Fruit fly (Drosophila melanogaster): ENCODE data around the gene CG1532.

Gene CG1532

DNA sequence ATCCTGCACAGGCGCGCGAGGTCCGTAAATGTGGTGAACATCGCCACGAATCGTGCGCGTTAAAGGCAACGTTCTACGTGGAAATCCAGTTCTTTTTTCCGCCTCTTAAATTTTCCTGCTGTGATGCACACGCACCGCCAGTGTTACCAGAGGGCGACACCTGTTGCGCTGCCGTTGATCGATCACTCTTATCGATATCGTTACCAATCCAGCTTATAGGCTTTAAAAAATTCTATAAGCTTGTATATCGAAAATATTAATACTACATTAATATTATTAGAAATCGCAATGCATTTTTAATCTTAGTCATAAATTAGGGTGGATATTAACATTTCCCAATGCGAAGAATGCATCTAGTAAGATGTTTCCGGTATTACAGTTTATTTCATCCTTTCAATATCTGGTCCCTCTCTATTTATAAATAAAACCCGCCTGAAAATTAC is 3.7 kb upstream of the CG1532 start, which contains the start of gene CG1529:
Gene CG1529 (minus strand): TSS at position 132 of the 443 bp plus-strand sequence.
- TF ChIP-seq Eip78C (GFP tag) = peak; percentile 62
- no peak for TF ChIP-seq cyc (GFP tag; optimal IDR thresholded peaks at IDR 0.05)

DNA sequence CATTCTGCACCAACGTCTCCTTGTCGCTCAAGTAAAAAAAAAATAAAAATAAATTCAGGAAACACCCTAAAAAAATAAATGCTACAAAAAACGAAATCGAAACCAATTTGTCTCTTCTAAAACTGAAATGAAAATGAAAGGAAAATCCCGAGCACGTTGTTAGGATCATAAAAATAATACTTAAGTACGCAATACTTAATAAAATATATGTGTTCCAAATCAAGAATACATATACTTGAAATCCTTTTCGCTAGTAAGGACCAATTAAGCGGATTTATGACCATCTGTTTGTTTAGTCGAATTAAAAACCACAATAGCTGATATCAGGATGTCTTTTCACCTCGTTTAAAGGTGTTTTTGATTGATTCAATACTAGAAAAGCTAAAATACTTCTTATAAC is 2.4 kb downstream of the CG1532 start, which contains the start of gene r-cup:
Gene r-cup (minus strand): TSS at position 101 of the 400 bp plus-strand sequence.
- TF ChIP-seq CG4318 (GFP tag; optimal IDR thresholded peaks at IDR 0.05) (no peak), CG1621 (tag; optimal IDR thresholded peaks at IDR 0.05) (no peak), ss (GFP tag; optimal IDR thresholded peaks at IDR 0.05) (no peak), topi (GFP tag; optimal IDR thresholded peaks at IDR 0.05) (no peak)

DNA sequence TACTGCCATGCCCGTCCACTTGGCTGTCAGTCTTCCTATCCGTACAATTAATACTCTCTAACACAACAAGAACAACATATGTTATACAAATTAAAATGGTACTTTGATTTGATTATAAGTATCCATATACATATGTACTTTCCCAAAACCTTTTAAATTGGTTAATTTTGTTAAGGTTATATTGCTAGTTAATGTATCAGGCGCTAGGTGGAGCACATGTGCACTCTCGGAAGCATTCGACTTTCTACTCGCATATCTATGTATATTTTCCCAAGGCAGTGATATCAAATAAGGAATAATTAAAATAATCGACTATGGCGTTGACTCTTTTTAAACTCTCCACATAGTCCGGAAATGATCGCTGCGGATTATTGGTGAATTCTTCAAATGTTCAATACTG is 10.6 kb downstream of the CG1532 start:
- TF ChIP-seq CG6792 (GFP tag; optimal IDR thresholded peaks at IDR 0.05) = no peak
- no peak for TF ChIP-seq CG3919 (GFP tag; optimal IDR thresholded peaks at IDR 0.05)
- no peak for TF ChIP-seq CG6163 (GFP tag; IDR thresholded peaks at IDR 0.05)
- TF ChIP-seq achi (GFP tag; optimal IDR thresholded peaks at IDR 0.05) = no peak
- TF ChIP-seq dsx (GFP tag; optimal IDR thresholded peaks at IDR 0.05; ENCODE audit: poor library complexity, severe bottlenecking) = no peak
- TF ChIP-seq CG10669 (GFP tag; optimal IDR thresholded peaks at IDR 0.05) = no peak
- TF ChIP-seq eg (GFP tag; IDR thresholded peaks at IDR 0.05) = no peak
- TF ChIP-seq CG34406 (GFP tag; optimal IDR thresholded peaks at IDR 0.05) = no peak
- TF ChIP-seq CG10631 (GFP tag; optimal IDR thresholded peaks at IDR 0.05) = no peak
- no peak for TF ChIP-seq CG11294 (GFP tag; IDR thresholded peaks at IDR 0.05)
- no peak for TF ChIP-seq cyc (GFP tag; optimal IDR thresholded peaks at IDR 0.05)
- no peak for TF ChIP-seq CG1621 (tag; optimal IDR thresholded peaks at IDR 0.05)

DNA sequence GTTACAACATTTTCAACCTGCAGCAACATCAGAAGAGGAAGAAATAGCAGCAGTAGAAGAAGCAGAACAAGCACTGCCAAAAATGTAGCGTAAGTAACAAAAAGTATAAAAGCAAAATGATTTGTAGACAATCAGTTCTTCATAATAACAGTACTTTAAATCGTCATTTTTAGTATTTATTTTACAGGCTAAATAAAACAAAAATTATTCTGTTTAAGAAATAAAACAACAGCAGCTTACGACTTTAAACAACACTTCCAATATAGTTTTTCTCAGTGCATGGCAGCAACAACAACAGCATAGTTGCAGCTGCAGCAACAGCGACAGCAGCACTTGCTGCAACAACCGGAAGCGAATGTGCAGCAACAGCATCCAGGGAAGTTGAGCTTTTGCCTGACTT is 17.6 kb downstream of the CG1532 start:
- no peak for TF ChIP-seq spab (GFP tag; optimal IDR thresholded peaks at IDR 0.05)
- peak; percentile 45 for TF ChIP-seq CG3919 (GFP tag; optimal IDR thresholded peaks at IDR 0.05)
- TF ChIP-seq CG11294 (GFP tag; IDR thresholded peaks at IDR 0.05) = no peak
- peak; percentile 8 for TF ChIP-seq CG34406 (GFP tag; optimal IDR thresholded peaks at IDR 0.05)
- TF ChIP-seq eg (GFP tag; IDR thresholded peaks at IDR 0.05) = no peak
- no peak for TF ChIP-seq Eip78C (GFP tag)
- no peak for TF ChIP-seq CG16779 (tag; optimal IDR thresholded peaks at IDR 0.05)
- no peak for TF ChIP-seq Eip93F (GFP tag; optimal IDR thresholded peaks at IDR 0.05)
- TF ChIP-seq CG4318 (GFP tag; optimal IDR thresholded peaks at IDR 0.05) = peak; percentile 19
- peak; percentile 34 for TF ChIP-seq CG6276 (GFP tag; optimal IDR thresholded peaks at IDR 0.05)
- no peak for TF ChIP-seq topi (GFP tag; optimal IDR thresholded peaks at IDR 0.05)
- no peak for TF ChIP-seq Sox15 (GFP tag; optimal IDR thresholded peaks at IDR 0.05)
- TF ChIP-seq Blimp-1 (GFP tag; optimal IDR thresholded peaks at IDR 0.05) = no peak
- TF ChIP-seq pdm3 (GFP tag; optimal IDR thresholded peaks at IDR 0.05) = peak; percentile 30
- TF ChIP-seq cyc (GFP tag; optimal IDR thresholded peaks at IDR 0.05) = peak; percentile 13
- no peak for TF ChIP-seq CG1621 (tag; optimal IDR thresholded peaks at IDR 0.05)
- no peak for TF ChIP-seq Sox14 (GFP tag; optimal IDR thresholded peaks at IDR 0.05)
- TF ChIP-seq CG6163 (GFP tag; IDR thresholded peaks at IDR 0.05) = 0 out of 3 replicates have a peak, but pooled peaks have one; percentile 27
- no peak for TF ChIP-seq CG31627 (GFP tag; optimal IDR thresholded peaks at IDR 0.05)
- no peak for TF ChIP-seq CG3032 (tag; optimal IDR thresholded peaks at IDR 0.05)
- no peak for TF ChIP-seq Met (GFP tag; optimal IDR thresholded peaks at IDR 0.05)
- peak; percentile 22 for TF ChIP-seq Eip75B (GFP tag; optimal IDR thresholded peaks at IDR 0.05)
- TF ChIP-seq salr (GFP tag; optimal IDR thresholded peaks at IDR 0.05) = no peak
- TF ChIP-seq svp (GFP tag) = peak; percentile 29
- no peak for TF ChIP-seq CG6854 (GFP tag; optimal IDR thresholded peaks at IDR 0.05)
- peak; percentile 9 for TF ChIP-seq acj6 (GFP tag; optimal IDR thresholded peaks at IDR 0.05)
- no peak for TF ChIP-seq CG8319 (GFP tag; optimal IDR thresholded peaks at IDR 0.05)
- no peak for TF ChIP-seq Smox (GFP tag; optimal IDR thresholded peaks at IDR 0.05)
- no peak for TF ChIP-seq Hr38 (GFP tag; optimal IDR thresholded peaks at IDR 0.05)
- no peak for TF ChIP-seq CG6792 (GFP tag; optimal IDR thresholded peaks at IDR 0.05)
- TF ChIP-seq CG32006 (GFP tag; optimal IDR thresholded peaks at IDR 0.05) = peak; percentile 57
- TF ChIP-seq achi (GFP tag; optimal IDR thresholded peaks at IDR 0.05) = peak; percentile 10
- no peak for TF ChIP-seq Sox102F (GFP tag; optimal IDR thresholded peaks at IDR 0.05)
- peak; percentile 40 for TF ChIP-seq CG10631 (GFP tag; optimal IDR thresholded peaks at IDR 0.05)
- TF ChIP-seq CG8119 (GFP tag; IDR thresholded peaks at IDR 0.05) = peak; percentile 38; the same call in 1 of the 3 replicates
- no peak for TF ChIP-seq CG6808 (GFP tag; optimal IDR thresholded peaks at IDR 0.05)
- TF ChIP-seq fkh (GFP tag; optimal IDR thresholded peaks at IDR 0.05) = no peak
- no peak for TF ChIP-seq Gug (GFP tag; IDR thresholded peaks at IDR 0.05)
- TF ChIP-seq Hr39 (GFP tag; optimal IDR thresholded peaks at IDR 0.05) = no peak
- no peak for TF ChIP-seq dsx (GFP tag; optimal IDR thresholded peaks at IDR 0.05; ENCODE audit: poor library complexity, severe bottlenecking)
- TF ChIP-seq OdsH (GFP tag; optimal IDR thresholded peaks at IDR 0.05) = peak; percentile 18
